Worm (Caenorhabditis elegans): ENCODE data around the gene cka-1.

cka-1 gene

DNA sequence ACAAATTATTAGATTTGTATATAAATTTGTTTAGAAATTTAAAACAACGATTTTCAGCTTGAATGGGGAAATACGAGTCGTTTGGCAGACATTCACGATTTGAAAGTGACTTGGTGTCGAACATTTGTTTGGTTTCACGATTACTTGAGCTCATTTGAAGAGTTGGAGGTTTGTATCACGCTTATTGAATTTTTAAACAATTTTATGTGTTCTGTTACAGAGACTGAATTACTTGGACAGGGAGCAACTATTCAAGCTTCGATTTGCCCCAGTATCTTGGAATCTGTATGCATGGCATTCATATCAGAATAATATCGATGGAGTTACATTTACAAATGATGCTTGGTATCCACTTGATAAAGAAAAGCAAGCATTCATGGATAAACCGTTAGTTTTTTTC, 10.2 kb downstream of the cka-1 start:
- TF ChIP-seq madf-8 (GFP tag; conservative IDR thresholded peaks at IDR 0.05) (no peak), ztf-26 (tag; optimal IDR thresholded peaks at IDR 0.05) (no peak), lag-1 (GFP tag; IDR thresholded peaks at IDR 0.05) (no peak), ztf-25 (GFP tag; IDR thresholded peaks at IDR 0.05) (no peak), hlh-12 (tag; optimal IDR thresholded peaks at IDR 0.05) (no peak), C17E4.6 (GFP tag; IDR thresholded peaks at IDR 0.05) (no peak), ceh-100 (GFP tag; IDR thresholded peaks at IDR 0.05) (no peak), Y53G8AR.9 (GFP tag; conservative IDR thresholded peaks at IDR 0.05) (no peak), nfya-2 (GFP tag; IDR thresholded peaks at IDR 0.05) (no peak), cebp-2 (GFP tag; IDR thresholded peaks at IDR 0.05) (no peak), madf-6 (GFP tag; IDR thresholded peaks at IDR 0.05) (no peak)

ce11 chrIV:9725468-9725985, 11.9 kb downstream of the cka-1 start:
- no peak for TF ChIP-seq unc-130 (GFP tag; optimal IDR thresholded peaks at IDR 0.05)
- TF ChIP-seq mel-28 (tag; optimal IDR thresholded peaks at IDR 0.05; ENCODE audit: borderline replicate concordance) = no peak
- TF ChIP-seq xnd-1 (tag; optimal IDR thresholded peaks at IDR 0.05) = no peak
- no peak for TF ChIP-seq snpc-4 (GFP tag; optimal IDR thresholded peaks at IDR 0.05)
- no peak for TF ChIP-seq snpc-4 (tag; optimal IDR thresholded peaks at IDR 0.05)
- TF ChIP-seq egrh-3 (GFP tag; IDR thresholded peaks at IDR 0.05) = no peak
- TF ChIP-seq unc-62 (GFP tag; optimal IDR thresholded peaks at IDR 0.05) = no peak
- no peak for TF ChIP-seq mes-4 (tag; optimal IDR thresholded peaks at IDR 0.05)
- no peak for TF ChIP-seq egl-44 (GFP tag; IDR thresholded peaks at IDR 0.05)
- no peak for TF ChIP-seq ZK185.1 (tag; optimal IDR thresholded peaks at IDR 0.05; ENCODE audit: poor library complexity, severe bottlenecking)
- TF ChIP-seq T07F8.4 (tag; optimal IDR thresholded peaks at IDR 0.05) = no peak
- no peak for TF ChIP-seq ztf-3 (GFP tag; optimal IDR thresholded peaks at IDR 0.05)
- TF ChIP-seq madf-8 (GFP tag; conservative IDR thresholded peaks at IDR 0.05) = no peak
- no peak for TF ChIP-seq chd-7 (tag; optimal IDR thresholded peaks at IDR 0.05)
- no peak for TF ChIP-seq F37B4.10 (GFP tag; IDR thresholded peaks at IDR 0.05)
- no peak for TF ChIP-seq snpc-1.3 (tag; optimal IDR thresholded peaks at IDR 0.05; ENCODE audit: insufficient read depth)
- TF ChIP-seq zfh-2 (GFP tag; conservative IDR thresholded peaks at IDR 0.05) = no peak
- no peak for TF ChIP-seq nhr-80 (tag; optimal IDR thresholded peaks at IDR 0.05)
- TF ChIP-seq lin-26 (GFP tag; IDR thresholded peaks at IDR 0.05) = no peak
- TF ChIP-seq ztf-18 (tag; optimal IDR thresholded peaks at IDR 0.05) = no peak

DNA sequence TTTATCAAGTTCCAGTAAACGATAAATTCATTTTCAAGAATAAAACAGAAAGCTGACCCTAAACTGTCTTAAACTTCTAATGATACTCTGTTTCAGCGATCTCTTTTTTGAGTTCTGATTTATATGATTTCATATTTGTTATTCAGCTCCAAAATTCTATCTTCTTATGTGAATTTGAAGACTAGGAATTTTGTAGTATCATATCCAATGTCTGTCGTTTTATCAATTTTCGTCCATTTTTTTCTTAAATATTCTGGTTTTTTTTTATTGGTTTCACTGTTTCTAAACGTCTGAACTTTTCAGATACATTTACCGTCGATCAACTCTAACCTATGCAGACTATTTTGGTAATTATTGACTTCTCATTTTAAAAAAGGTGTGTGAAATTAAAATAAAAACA, 12.5 kb downstream of the cka-1 start, which contains the start of the genes nhr-138 and C28D4.18:
Gene nhr-138, plus strand, starts transcription at position 304 of the 400 bp plus-strand sequence.
Gene C28D4.18, plus strand, starts transcription at position 333 of the 400 bp plus-strand sequence.
- TF ChIP-seq pbrm-1 (GFP tag; IDR thresholded peaks at IDR 0.05) (no peak), F57C9.4 (tag; optimal IDR thresholded peaks at IDR 0.05) (no peak), Y53F4B.3 (GFP tag; IDR thresholded peaks at IDR 0.05) (no peak), ceh-100 (GFP tag; IDR thresholded peaks at IDR 0.05) (no peak), nfya-2 (GFP tag; IDR thresholded peaks at IDR 0.05) (no peak), dpl-1 (GFP tag; optimal IDR thresholded peaks at IDR 0.05) (no peak), snpc-3.4 (tag; optimal IDR thresholded peaks at IDR 0.05) (no peak), C06A6.2 (GFP tag; conservative IDR thresholded peaks at IDR 0.05) (no peak)

- TF ChIP-seq B0336.3 (GFP tag; IDR thresholded peaks at IDR 0.05) (no peak), repo-1 (tag; optimal IDR thresholded peaks at IDR 0.05) (no peak), ztf-22 (GFP tag; optimal IDR thresholded peaks at IDR 0.05) (no peak), ceh-79 (tag; optimal IDR thresholded peaks at IDR 0.05) (no peak), lin-35 (GFP tag; optimal IDR thresholded peaks at IDR 0.05) (no peak), F52B5.7 (tag; optimal IDR thresholded peaks at IDR 0.05) (no peak), Y67H2A.10 (GFP tag; conservative IDR thresholded peaks at IDR 0.05) (no peak), zim-3 (tag; optimal IDR thresholded peaks at IDR 0.05) (no peak), ztf-18 (tag; optimal IDR thresholded peaks at IDR 0.05) (no peak), let-526 (GFP tag; IDR thresholded peaks at IDR 0.05) (no peak)
These were observed 14.2 kb downstream of the cka-1 start for ce11 chrIV:9723185-9723584.

All from whole organism, young adult.